Worm (Caenorhabditis elegans): ENCODE data around the gene rcd-1.

ce11 chrII:3716961-3717360 lies 36.7 kb upstream of the rcd-1 start, which contains the start of gene fbxc-52:
- TF ChIP-seq skn-1 (tag; optimal IDR thresholded peaks at IDR 0.05) (no peak), tbx-2 (tag; optimal IDR thresholded peaks at IDR 0.05) (no peak), elt-2 (tag; optimal IDR thresholded peaks at IDR 0.05) (no peak), fos-1 (tag; optimal IDR thresholded peaks at IDR 0.05) (no peak), ztf-11 (tag; optimal IDR thresholded peaks at IDR 0.05) (no peak), egl-27 (tag; optimal IDR thresholded peaks at IDR 0.05) (no peak), nhr-237 (tag; optimal IDR thresholded peaks at IDR 0.05) (no peak), ceh-28 (tag; optimal IDR thresholded peaks at IDR 0.05) (no peak), unc-62 (GFP tag; optimal IDR thresholded peaks at IDR 0.05) (no peak), nhr-12 (tag; optimal IDR thresholded peaks at IDR 0.05) (no peak), eor-1 (tag; optimal IDR thresholded peaks at IDR 0.05) (no peak), nhr-77 (tag; optimal IDR thresholded peaks at IDR 0.05) (no peak), daf-12 (tag; optimal IDR thresholded peaks at IDR 0.05) (no peak)

Measured in whole organism, L3 larva.